Fruit fly (Drosophila melanogaster): ENCODE measurements around the gene Ras64B.

Gene Ras64B

dm6 chr3L:4177981-4178562, 39.2 kb downstream of the Ras64B start, which contains the start of gene Teh4 (continued):
- TF ChIP-seq svp (GFP tag) (peak; percentile 46), Sox14 (GFP tag; optimal IDR thresholded peaks at IDR 0.05) (no peak), Ets96B (tag; optimal IDR thresholded peaks at IDR 0.05) (peak; percentile 50), Sox102F (GFP tag; optimal IDR thresholded peaks at IDR 0.05) (no peak), CG8119 (GFP tag; IDR thresholded peaks at IDR 0.05) (0 out of 3 replicates have a peak, but pooled peaks have one; percentile 21), CG16779 (tag; optimal IDR thresholded peaks at IDR 0.05) (no peak), OdsH (GFP tag; optimal IDR thresholded peaks at IDR 0.05) (no peak), CG7368 (GFP tag; optimal IDR thresholded peaks at IDR 0.05) (no peak), CG10669 (GFP tag; optimal IDR thresholded peaks at IDR 0.05) (no peak), fd85E (GFP tag; optimal IDR thresholded peaks at IDR 0.05) (no peak)

dm6 chr3L:4184563-4184962, 45.7 kb downstream of the Ras64B start, which contains the start of gene Teh3:
Gene Teh3 (minus strand): TSS chr3L:4184663.
- no peak for TF ChIP-seq CG11294 (GFP tag; IDR thresholded peaks at IDR 0.05)
- no peak for TF ChIP-seq Lpt (GFP tag; optimal IDR thresholded peaks at IDR 0.05)
- no peak for TF ChIP-seq Met (GFP tag; optimal IDR thresholded peaks at IDR 0.05)
- TF ChIP-seq dsx (GFP tag; optimal IDR thresholded peaks at IDR 0.05; ENCODE audit: poor library complexity, severe bottlenecking): no peak
- no peak for TF ChIP-seq CG15336 (GFP tag; IDR thresholded peaks at IDR 0.05)
- TF ChIP-seq eg (GFP tag; IDR thresholded peaks at IDR 0.05): no peak

dm6 chr3L:4185259-4185658, 46.4 kb downstream of the Ras64B start:
- peak; percentile 6 for TF ChIP-seq CG16779 (tag; optimal IDR thresholded peaks at IDR 0.05)
- no peak for TF ChIP-seq Smox (GFP tag; optimal IDR thresholded peaks at IDR 0.05)

DNA sequence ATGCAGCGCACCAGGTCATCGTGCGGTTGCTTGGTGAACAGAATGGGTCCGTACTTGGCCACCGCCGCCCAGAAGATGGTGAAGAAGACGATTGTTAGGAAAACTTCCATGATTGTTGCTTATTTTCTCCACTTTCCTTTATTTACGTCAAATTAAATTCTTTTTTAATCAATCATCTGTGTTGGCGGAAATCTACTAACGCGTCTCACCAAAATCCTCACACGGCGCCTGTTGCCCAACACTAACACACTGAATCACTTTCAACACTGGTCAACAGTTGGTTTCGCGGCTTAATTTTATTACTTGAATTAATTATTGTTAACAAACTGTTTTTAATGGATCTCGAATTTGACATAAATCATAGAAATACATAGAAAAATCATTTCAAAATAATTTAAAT, 47.8 kb downstream of the Ras64B start, which contains the start of gene VhaM9.7-c:
VhaM9.7-c (minus strand) TSS at position 207 of the 400 bp plus-strand sequence.
- TF ChIP-seq CG11294 (GFP tag; IDR thresholded peaks at IDR 0.05) (no peak), achi (GFP tag; optimal IDR thresholded peaks at IDR 0.05) (peak; percentile 30), Lpt (GFP tag; optimal IDR thresholded peaks at IDR 0.05) (no peak), CG3032 (tag; optimal IDR thresholded peaks at IDR 0.05) (no peak), OdsH (GFP tag; optimal IDR thresholded peaks at IDR 0.05) (no peak), Sox15 (GFP tag; optimal IDR thresholded peaks at IDR 0.05) (no peak), net (GFP tag; optimal IDR thresholded peaks at IDR 0.05) (no peak), pdm3 (GFP tag; optimal IDR thresholded peaks at IDR 0.05) (peak; percentile 40), CG31627 (GFP tag; optimal IDR thresholded peaks at IDR 0.05) (peak; percentile 60), lz (GFP tag; optimal IDR thresholded peaks at IDR 0.05) (peak; percentile 55), Hr39 (GFP tag; optimal IDR thresholded peaks at IDR 0.05) (no peak), Sox102F (GFP tag; optimal IDR thresholded peaks at IDR 0.05) (peak; percentile 39), topi (GFP tag; optimal IDR thresholded peaks at IDR 0.05) (peak; percentile 58), CG16779 (tag; optimal IDR thresholded peaks at IDR 0.05) (no peak), CG4318 (GFP tag; optimal IDR thresholded peaks at IDR 0.05) (no peak), CG11762 (GFP tag; optimal IDR thresholded peaks at IDR 0.05; ENCODE audit: insufficient read depth) (no peak), CG34406 (GFP tag; optimal IDR thresholded peaks at IDR 0.05) (no peak), CG1621 (tag; optimal IDR thresholded peaks at IDR 0.05) (no peak), Gug (GFP tag; IDR thresholded peaks at IDR 0.05) (no peak), CG6792 (GFP tag; optimal IDR thresholded peaks at IDR 0.05) (peak; percentile 17), eg (GFP tag; IDR thresholded peaks at IDR 0.05) (no peak), CG6808 (GFP tag; optimal IDR thresholded peaks at IDR 0.05) (no peak), CG6276 (GFP tag; optimal IDR thresholded peaks at IDR 0.05) (no peak), ss (GFP tag; optimal IDR thresholded peaks at IDR 0.05) (no peak), CG10631 (GFP tag; optimal IDR thresholded peaks at IDR 0.05) (no peak), CG10669 (GFP tag; optimal IDR thresholded peaks at IDR 0.05) (peak; percentile 1), esn (GFP tag; optimal IDR thresholded peaks at IDR 0.05) (peak; percentile 55), Sox14 (GFP tag; optimal IDR thresholded peaks at IDR 0.05) (peak; percentile 52), cyc (GFP tag; optimal IDR thresholded peaks at IDR 0.05) (peak; percentile 53), CG8632 (GFP tag; optimal IDR thresholded peaks at IDR 0.05) (no peak), CG11902 (GFP tag; optimal IDR thresholded peaks at IDR 0.05) (no peak), CG8119 (GFP tag; IDR thresholded peaks at IDR 0.05) (0 out of 3 replicates have a peak, but pooled peaks have one; percentile 15), CG3919 (GFP tag; optimal IDR thresholded peaks at IDR 0.05) (peak; percentile 41), Eip75B (GFP tag; optimal IDR thresholded peaks at IDR 0.05) (peak; percentile 7), Blimp-1 (GFP tag; optimal IDR thresholded peaks at IDR 0.05) (no peak), Hr38 (GFP tag; optimal IDR thresholded peaks at IDR 0.05) (no peak), CG6163 (GFP tag; IDR thresholded peaks at IDR 0.05) (no peak)

Measured in whole organism, prepupa.